Fruit fly (Drosophila melanogaster): ENCODE results near the gene CG7600.

DNA sequence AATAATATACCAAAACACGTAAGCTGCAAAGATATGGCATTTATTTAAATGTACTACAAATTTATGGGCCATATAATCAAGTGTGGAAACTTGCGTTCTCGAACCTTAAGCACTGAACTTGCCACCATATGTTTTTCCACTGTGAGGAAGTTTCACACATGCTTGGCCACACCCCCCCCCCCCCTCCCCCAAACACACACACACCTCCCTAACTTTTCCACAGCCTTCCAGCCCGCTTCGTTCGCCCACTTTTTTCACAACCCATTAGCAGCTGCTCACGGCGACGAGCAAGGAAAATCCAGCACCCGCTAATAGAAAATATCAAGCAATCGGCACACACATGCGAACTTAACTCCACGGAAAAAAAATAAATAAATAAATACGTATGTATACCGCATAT is 15.3 kb upstream of the CG7600 start:
- no peak for TF ChIP-seq Pif1A (GFP tag; optimal IDR thresholded peaks at IDR 0.05)
- TF ChIP-seq rn (GFP tag; IDR thresholded peaks at IDR 0.05): no peak
- no peak for TF ChIP-seq CG32121 (GFP tag; IDR thresholded peaks at IDR 0.05)
- no peak for TF ChIP-seq D1 (tag; optimal IDR thresholded peaks at IDR 0.05)

All from whole organism, pupa.